Worm (Caenorhabditis elegans) whole organism, late embryonic: ENCODE results near the gene arrd-7.

Experiments
- K09A11.1 ChIP-seq: sonication (generic microtip); optimal IDR thresholded peaks from 2 replicates; lab custom pipeline; 2017; ENCODE audit warnings: antibody characterized with exemption, mild to moderate bottlenecking, missing genetic modification characterization, missing compliant biosample characterization; ENCODE audit not compliant: insufficient read depth
- ahr-1 ChIP-seq: sonication (generic microtip); optimal IDR thresholded peaks from 2 replicates; lab custom pipeline; 2016; ENCODE audit warnings: missing genetic modification characterization, missing compliant biosample characterization
- ceh-2 ChIP-seq: sonication (generic microtip); optimal IDR thresholded peaks from 2 replicates; lab custom pipeline; 2016; ENCODE audit warnings: missing genotype, missing genetic modification characterization, missing compliant biosample characterization
- fkh-10 ChIP-seq: fragments of 150-350 bp; optimal IDR thresholded peaks from 2 replicates; lab custom pipeline; 2014; ENCODE audit warnings: missing biosample characterization, missing genetic modification reagents, missing genetic modification characterization
- hlh-13 ChIP-seq: fragments of 200-800 bp; sonication (Bioruptor generic); optimal IDR thresholded peaks from 2 replicates; lab custom pipeline; 2018; ENCODE audit warnings: mild to moderate bottlenecking, missing genetic modification characterization, missing compliant biosample characterization
- hlh-6 ChIP-seq: sonication (generic microtip); optimal IDR thresholded peaks from 2 replicates; lab custom pipeline; 2016; ENCODE audit warnings: missing genotype, missing genetic modification characterization, missing compliant biosample characterization
- mec-3 ChIP-seq: sonication (generic microtip); optimal IDR thresholded peaks from 2 replicates; lab custom pipeline; 2016; ENCODE audit warnings: borderline replicate concordance, missing genetic modification characterization, missing compliant biosample characterization
- nfya-1 ChIP-seq: sonication (generic microtip); optimal IDR thresholded peaks from 2 replicates; lab custom pipeline; 2017; ENCODE audit warnings: missing genetic modification characterization, mild to moderate bottlenecking, missing compliant biosample characterization, antibody characterized with exemption, moderate library complexity
- ref-2 ChIP-seq: sonication (generic microtip); optimal IDR thresholded peaks from 2 replicates; lab custom pipeline; 2016; ENCODE audit warnings: missing genetic modification characterization, missing compliant biosample characterization
- sdc-2 ChIP-seq: sonication (generic microtip); optimal IDR thresholded peaks from 2 replicates; lab custom pipeline; 2016; ENCODE audit warnings: missing genotype, missing genetic modification characterization, missing compliant biosample characterization
- tbx-2 ChIP-seq: sonication (generic microtip); optimal IDR thresholded peaks from 2 replicates; lab custom pipeline; 2016; ENCODE audit warnings: missing genetic modification characterization, missing compliant biosample characterization
- unc-3 ChIP-seq, 2 experiments: fragments of 200-800 bp in 1 of 2; sonication (Bioruptor generic) in 1 of 2; sonication (generic microtip) in 1 of 2; conservative IDR thresholded peaks in 1 of 2; optimal IDR thresholded peaks in 1 of 2; 2 replicates each; pipeline versions ENCODE4 v1.3.6 to Lab custom; 2016 to 2022; ENCODE audit warnings: missing compliant biosample characterization in 2 of 2, missing genetic modification characterization in 2 of 2, missing genetic modification reagents in 1 of 2
- unc-42 ChIP-seq: sonication (generic microtip); optimal IDR thresholded peaks from 2 replicates; lab custom pipeline; 2016; ENCODE audit warnings: missing genotype, missing genetic modification characterization, missing compliant biosample characterization
- zip-5 ChIP-seq: sonication (generic microtip); optimal IDR thresholded peaks from 2 replicates; lab custom pipeline; 2016; ENCODE audit warnings: missing genetic modification characterization, missing compliant biosample characterization

ce11 chrII:12064680-12065135, 2.3 kb upstream of the arrd-7 start, which contains the start of gene arrd-8:
- TF ChIP-seq fkh-10 (GFP tag; lab: Kevin White, UChicago), result no peak
- no peak for TF ChIP-seq ceh-2 (tag; lab: Kevin White, UChicago)
- no peak for TF ChIP-seq hlh-6 (tag; lab: Kevin White, UChicago)
- TF ChIP-seq unc-42 (tag; lab: Kevin White, UChicago), result no peak
- TF ChIP-seq zip-5 (tag; lab: Kevin White, UChicago), result no peak
- TF ChIP-seq K09A11.1 (tag; lab: Kevin White, UChicago), result no peak
- no peak for TF ChIP-seq hlh-13 (GFP tag; lab: Kevin White, UChicago)
- TF ChIP-seq tbx-2 (tag; lab: Kevin White, UChicago), result no peak
- no peak for TF ChIP-seq mec-3 (tag; lab: Kevin White, UChicago)
- no peak for TF ChIP-seq ref-2 (tag; lab: Kevin White, UChicago)
- no peak for TF ChIP-seq unc-3 (GFP tag; conservative IDR thresholded peaks at IDR 0.05; lab: Robert Waterston, UW)
- TF ChIP-seq unc-3 (tag; optimal IDR thresholded peaks at IDR 0.05; lab: Kevin White, UChicago), result no peak
- no peak for TF ChIP-seq sdc-2 (tag; lab: Kevin White, UChicago)
- no peak for TF ChIP-seq nfya-1 (tag; lab: Kevin White, UChicago)
- no peak for TF ChIP-seq ahr-1 (tag; lab: Kevin White, UChicago)
